Fruit fly (Drosophila melanogaster): ENCODE results near the gene sstn.

sstn gene

dm6 chr3L:15102669-15103309, 8.3 kb upstream of the sstn start (continued):
- TF ChIP-seq wor (GFP tag; IDR thresholded peaks at IDR 0.05), result no peak
- 0 out of 2 replicates have a peak, but pooled peaks have one; percentile 19 for TF ChIP-seq Taf1 (GFP tag; IDR thresholded peaks at IDR 0.05)
- TF ChIP-seq wek (GFP tag; optimal IDR thresholded peaks at IDR 0.05), result no peak
- TF ChIP-seq nom (GFP tag; optimal IDR thresholded peaks at IDR 0.05), result peak; percentile 24
- TF ChIP-seq HmgD (GFP tag; optimal IDR thresholded peaks at IDR 0.05), result no peak
- no peak for TF ChIP-seq esg (GFP tag; conservative IDR thresholded peaks at IDR 0.05)
- TF ChIP-seq Hmr (GFP tag; optimal IDR thresholded peaks at IDR 0.05), result no peak
- no peak for TF ChIP-seq CkIIα-i1 (GFP tag; IDR thresholded peaks at IDR 0.05)
- TF ChIP-seq ci (GFP tag; IDR thresholded peaks at IDR 0.05), result 0 out of 3 replicates have a peak, but pooled peaks have one; percentile 36
- TF ChIP-seq sim (GFP tag; IDR thresholded peaks at IDR 0.05), result no peak
- TF ChIP-seq CG8478 (optimal IDR thresholded peaks at IDR 0.05), result peak; percentile 44
- no peak for TF ChIP-seq gt (GFP tag; IDR thresholded peaks at IDR 0.05)
- no peak for TF ChIP-seq ssp (GFP tag; IDR thresholded peaks at IDR 0.05)
- TF ChIP-seq CG12391 (tag; optimal IDR thresholded peaks at IDR 0.05), result no peak
- no peak for TF ChIP-seq CG8089 (GFP tag; optimal IDR thresholded peaks at IDR 0.05)
- TF ChIP-seq gsb (GFP tag; IDR thresholded peaks at IDR 0.05), result no peak
- peak; percentile 11 for TF ChIP-seq lab (GFP tag; optimal IDR thresholded peaks at IDR 0.05)
- TF ChIP-seq Med (GFP tag), result peak; percentile 68
- no peak for TF ChIP-seq Blimp-1 (GFP tag; optimal IDR thresholded peaks at IDR 0.05)
- TF ChIP-seq CG42726 (GFP tag; IDR thresholded peaks at IDR 0.05; ENCODE audit: partially characterized antibody), result no peak
- TF ChIP-seq hbn (GFP tag; IDR thresholded peaks at IDR 0.05; ENCODE audit: partially characterized antibody), result no peak
- TF ChIP-seq CG4617 (GFP tag; optimal IDR thresholded peaks at IDR 0.05; ENCODE audit: borderline replicate concordance), result no peak
- TF ChIP-seq Side (GFP tag; optimal IDR thresholded peaks at IDR 0.05), result no peak
- peak; percentile 61 for TF ChIP-seq crol (GFP tag; IDR thresholded peaks at IDR 0.05)
- peak; percentile 28; the same call in 1 of the 3 replicates for TF ChIP-seq CG11695 (GFP tag; IDR thresholded peaks at IDR 0.05)
- peak; percentile 23; the same call in 1 of the 2 replicates for TF ChIP-seq CG9932 (GFP tag; IDR thresholded peaks at IDR 0.05)
- no peak for TF ChIP-seq ems (GFP tag; optimal IDR thresholded peaks at IDR 0.05)
- TF ChIP-seq Usf (GFP tag; optimal IDR thresholded peaks at IDR 0.05), result no peak
- no peak for TF ChIP-seq mam (GFP tag; optimal IDR thresholded peaks at IDR 0.05)
- peak; percentile 92 for TF ChIP-seq Hey (tag; optimal IDR thresholded peaks at IDR 0.05)
- no peak for TF ChIP-seq CG15269 (tag; optimal IDR thresholded peaks at IDR 0.05)
- no peak for TF ChIP-seq CG14014 (GFP tag; IDR thresholded peaks at IDR 0.05)
- TF ChIP-seq Ada2b (GFP tag; IDR thresholded peaks at IDR 0.05), result no peak
- no peak for TF ChIP-seq NK7.1 (GFP tag; optimal IDR thresholded peaks at IDR 0.05)
- 0 out of 2 replicates have a peak, but pooled peaks have one; percentile 15 for TF ChIP-seq sob (GFP tag; IDR thresholded peaks at IDR 0.05)
- TF ChIP-seq Six4 (GFP tag; optimal IDR thresholded peaks at IDR 0.05), result no peak
- no peak for TF ChIP-seq Nf-YA (GFP tag; IDR thresholded peaks at IDR 0.05)
- TF ChIP-seq pan (optimal IDR thresholded peaks at IDR 0.05), result no peak
- TF ChIP-seq pan (GFP tag; optimal IDR thresholded peaks at IDR 0.05 in 1 of 2, IDR thresholded peaks at IDR 0.05 in 1 of 2), result peak in 1 of 2 experiments; percentile 37
- no peak for TF ChIP-seq CG30403 (GFP tag; optimal IDR thresholded peaks at IDR 0.05)
- no peak for TF ChIP-seq CG12942 (GFP tag; optimal IDR thresholded peaks at IDR 0.05)
- TF ChIP-seq fu2 (GFP tag; optimal IDR thresholded peaks at IDR 0.05), result no peak
- 0 out of 4 replicates have a peak, but pooled peaks have one; percentile 45 for TF ChIP-seq chinmo (GFP tag; IDR thresholded peaks at IDR 0.05; ENCODE audit: partially characterized antibody)
- no peak for TF ChIP-seq CG8924 (tag; optimal IDR thresholded peaks at IDR 0.05)
- no peak for TF ChIP-seq CG2129 (GFP tag; IDR thresholded peaks at IDR 0.05; ENCODE audit: partially characterized antibody)
- TF ChIP-seq Sox102F (GFP tag; optimal IDR thresholded peaks at IDR 0.05), result peak; percentile 20
- TF ChIP-seq aop (GFP tag; IDR thresholded peaks at IDR 0.05), result no peak
- TF ChIP-seq phol (tag; optimal IDR thresholded peaks at IDR 0.05), result no peak
- peak; percentile 31; the same call in 1 of the 2 replicates for TF ChIP-seq ranshi (GFP tag; IDR thresholded peaks at IDR 0.05)
- TF ChIP-seq CG1024 (GFP tag; IDR thresholded peaks at IDR 0.05), result no peak
- TF ChIP-seq kah (GFP tag; optimal IDR thresholded peaks at IDR 0.05), result no peak
